Fruit fly (Drosophila melanogaster) whole organism, adult: Measurements from ENCODE around the gene Vps24.

ENCODE experiments used
- CG11617 ChIP-seq: fragments of 200-800 bp; sonication (Bioruptor generic); optimal IDR thresholded peaks from 2 replicates; lab custom pipeline; 2017; ENCODE audit warnings: mild to moderate bottlenecking, missing biosample characterization, missing genetic modification reagents, missing genetic modification characterization
- CG12768 ChIP-seq: fragments of 200-800 bp; sonication (Bioruptor generic); optimal IDR thresholded peaks from 2 replicates; lab custom pipeline; 2017; ENCODE audit warnings: missing biosample characterization, missing genetic modification characterization, mild to moderate bottlenecking, moderate library complexity, missing genetic modification reagents
- CG14711 ChIP-seq: fragments of 200-800 bp; sonication (Bioruptor generic); optimal IDR thresholded peaks from 2 replicates; lab custom pipeline; 2018; ENCODE audit warnings: missing biosample characterization, mild to moderate bottlenecking, missing genetic modification characterization, moderate library complexity
- CG1620 ChIP-seq: fragments of 200-800 bp; sonication (Bioruptor generic); optimal IDR thresholded peaks from 2 replicates; lab custom pipeline; 2016; ENCODE audit warnings: missing biosample characterization, missing genetic modification characterization
- CG33017 ChIP-seq: fragments of 200-800 bp; sonication (Bioruptor generic); optimal IDR thresholded peaks from 2 replicates; lab custom pipeline; 2018; ENCODE audit warnings: missing biosample characterization, mild to moderate bottlenecking, missing genetic modification characterization, moderate library complexity
- CG5204 ChIP-seq: fragments of 200-800 bp; sonication (Bioruptor generic); optimal IDR thresholded peaks from 2 replicates; lab custom pipeline; 2016; ENCODE audit warnings: missing biosample characterization, missing genetic modification characterization
- CG7045 ChIP-seq: fragments of 200-800 bp; sonication (Bioruptor generic); optimal IDR thresholded peaks from 2 replicates; lab custom pipeline; 2017; ENCODE audit warnings: missing biosample characterization, mild to moderate bottlenecking, missing genetic modification characterization
- CG7101 ChIP-seq: fragments of 200-800 bp; sonication (Bioruptor generic); optimal IDR thresholded peaks from 2 replicates; lab custom pipeline; 2018; ENCODE audit warnings: missing biosample characterization, mild to moderate bottlenecking, missing genetic modification characterization, moderate library complexity
- Clk ChIP-seq: fragments of 200-800 bp; sonication (Bioruptor generic); optimal IDR thresholded peaks from 2 replicates; lab custom pipeline; 2017; ENCODE audit warnings: missing biosample characterization, missing genetic modification characterization
- Crg-1 ChIP-seq: fragments of 200-800 bp; sonication (Bioruptor generic); optimal IDR thresholded peaks from 2 replicates; lab custom pipeline; 2016; ENCODE audit warnings: missing biosample characterization, missing genetic modification characterization
- Hr96 ChIP-seq: fragments of 200-800 bp; sonication (Bioruptor generic); optimal IDR thresholded peaks from 2 replicates; lab custom pipeline; 2016; ENCODE audit warnings: missing biosample characterization, missing genetic modification characterization
- Mnt ChIP-seq: fragments of 200-800 bp; sonication (Bioruptor generic); optimal IDR thresholded peaks from 2 replicates; lab custom pipeline; 2016; ENCODE audit warnings: missing biosample characterization, mild to moderate bottlenecking, missing genetic modification characterization
- bab1 ChIP-seq: fragments of 200-800 bp; sonication (Bioruptor generic); optimal IDR thresholded peaks from 3 replicates; lab custom pipeline; 2019; ENCODE audit warnings: missing biosample characterization, mild to moderate bottlenecking, missing genetic modification characterization, moderate library complexity
- cic ChIP-seq: fragments of 200-800 bp; sonication (Bioruptor generic); optimal IDR thresholded peaks from 2 replicates; lab custom pipeline; 2017; ENCODE audit warnings: missing biosample characterization, mild to moderate bottlenecking, missing genetic modification characterization, moderate library complexity
- cnc ChIP-seq, 2 experiments: fragments of >200 bp; optimal IDR thresholded peaks; 2 replicates each; lab custom pipeline; 2017
- kay ChIP-seq: fragments of 200-800 bp; sonication (Bioruptor generic); peaks from one replicate; lab custom pipeline; 2016; ENCODE audit warnings: missing biosample characterization, missing genetic modification characterization, borderline replicate concordance
- ovo ChIP-seq: fragments of 200-800 bp; sonication (Bioruptor generic); optimal IDR thresholded peaks from 2 replicates; lab custom pipeline; 2016; ENCODE audit warnings: missing biosample characterization, missing genetic modification characterization
- pad ChIP-seq: fragments of 200-800 bp; sonication (Bioruptor generic); optimal IDR thresholded peaks from 3 replicates; lab custom pipeline; 2017; ENCODE audit warnings: missing biosample characterization, missing genetic modification characterization, mild to moderate bottlenecking, moderate library complexity, missing genetic modification reagents
- tj ChIP-seq: fragments of 200-800 bp; sonication (Bioruptor generic); optimal IDR thresholded peaks from 3 replicates; lab custom pipeline; 2017; ENCODE audit warnings: missing biosample characterization, mild to moderate bottlenecking, missing genetic modification characterization, moderate library complexity
- toe ChIP-seq: fragments of 200-800 bp; sonication (Bioruptor generic); optimal IDR thresholded peaks from 2 replicates; lab custom pipeline; 2016; ENCODE audit warnings: missing biosample characterization, missing genetic modification characterization

Gene Vps24

dm6 chr3R:4292185-4292584 lies 18.6 kb downstream of the Vps24 start:
- TF ChIP-seq ovo (no peak), cic (GFP tag; lab: Kevin White, UChicago) (no peak), Hr96 (GFP tag; lab: Kevin White, UChicago) (no peak), CG33017 (tag; lab: Kevin White, UChicago) (no peak)

- TF ChIP-seq cic (GFP tag; lab: Kevin White, UChicago) (peak; percentile 3), CG11617 (GFP tag; lab: Kevin White, UChicago) (no peak), CG1620 (GFP tag; lab: Kevin White, UChicago) (no peak)
Measured at dm6 chr3R:4291289-4291688, 19.5 kb downstream of the Vps24 start.

- TF ChIP-seq Mnt: no peak
- TF ChIP-seq pad: no peak
- no peak for TF ChIP-seq bab1 (GFP tag; lab: Kevin White, UChicago)
- TF ChIP-seq cic (GFP tag; lab: Kevin White, UChicago): peak; percentile 35
- no peak for TF ChIP-seq CG7045 (GFP tag; lab: Kevin White, UChicago)
- no peak for TF ChIP-seq toe (GFP tag; lab: Kevin White, UChicago)
Measured at dm6 chr3R:4284376-4284953, 26.3 kb downstream of the Vps24 start.

- TF ChIP-seq tj (GFP tag; lab: Kevin White, UChicago) (no peak), Hr96 (GFP tag; lab: Kevin White, UChicago) (no peak), kay (GFP tag; lab: Kevin White, UChicago) (no peak), CG12768 (GFP tag; lab: Kevin White, UChicago) (no peak), bab1 (GFP tag; lab: Kevin White, UChicago) (no peak), toe (GFP tag; lab: Kevin White, UChicago) (no peak), CG11617 (GFP tag; lab: Kevin White, UChicago) (no peak), cnc (optimal IDR thresholded peaks at IDR 0.05; lab: Kevin White, UChicago) (no peak), CG7101 (tag; lab: Kevin White, UChicago) (no peak), CG5204 (no peak), cic (GFP tag; lab: Kevin White, UChicago) (no peak), CG33017 (tag; lab: Kevin White, UChicago) (no peak), CG7045 (GFP tag; lab: Kevin White, UChicago) (no peak), Mnt (no peak), Crg-1 (GFP tag; lab: Kevin White, UChicago) (no peak), Clk (GFP tag; lab: Kevin White, UChicago) (no peak), pad (no peak), CG14711 (tag; lab: Kevin White, UChicago) (no peak), ovo (no peak)
Measured at dm6 chr3R:4282207-4282606, 28.5 kb downstream of the Vps24 start.

DNA sequence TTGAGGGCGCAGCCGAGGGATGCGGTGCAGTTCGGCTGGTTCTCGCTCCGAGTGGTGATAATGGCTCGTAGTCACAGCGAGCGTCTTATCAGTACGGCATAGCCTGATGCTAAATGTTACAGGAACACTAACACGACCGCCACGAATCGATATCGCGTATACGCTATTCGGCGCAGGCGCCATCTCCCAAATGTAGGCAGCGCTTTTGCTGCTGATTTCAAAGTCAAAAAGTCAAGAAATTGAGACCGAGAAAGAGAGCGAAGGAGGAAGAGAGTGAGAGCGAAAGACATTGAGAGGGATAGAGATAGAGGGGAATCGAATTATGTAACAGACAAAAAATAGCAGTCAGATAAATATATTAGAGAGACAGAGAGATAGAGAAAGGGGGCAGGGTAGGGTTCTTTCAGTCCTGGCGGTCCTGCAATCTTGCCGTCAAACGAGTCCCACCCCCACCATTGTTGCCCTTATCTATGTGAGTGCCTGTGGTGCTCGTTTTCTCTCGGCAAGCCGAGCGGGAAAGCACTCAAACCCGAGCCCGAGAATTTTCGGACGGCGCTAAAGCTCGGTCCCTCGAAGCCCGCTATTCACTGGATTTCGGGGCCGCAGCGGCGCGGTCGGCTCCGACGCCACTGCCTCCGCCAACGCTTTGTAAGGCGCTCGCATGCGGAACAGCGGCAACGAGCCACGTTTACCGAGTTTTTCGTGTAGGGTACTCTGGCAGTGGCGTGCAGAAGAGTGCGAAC lies 29.5 kb downstream of the Vps24 start:
- TF ChIP-seq tj (GFP tag; lab: Kevin White, UChicago) (no peak), Hr96 (GFP tag; lab: Kevin White, UChicago) (peak; percentile 18), CG1620 (GFP tag; lab: Kevin White, UChicago) (no peak), Crg-1 (GFP tag; lab: Kevin White, UChicago) (no peak), CG7045 (GFP tag; lab: Kevin White, UChicago) (no peak), bab1 (GFP tag; lab: Kevin White, UChicago) (no peak), ovo (no peak), cnc (optimal IDR thresholded peaks at IDR 0.05; lab: Kevin White, UChicago) (no peak), pad (no peak), CG33017 (tag; lab: Kevin White, UChicago) (no peak), cic (GFP tag; lab: Kevin White, UChicago) (peak; percentile 20), CG14711 (tag; lab: Kevin White, UChicago) (no peak), kay (GFP tag; lab: Kevin White, UChicago) (no peak), toe (GFP tag; lab: Kevin White, UChicago) (no peak), CG5204 (no peak), CG12768 (GFP tag; lab: Kevin White, UChicago) (no peak), CG7101 (tag; lab: Kevin White, UChicago) (no peak)

- no peak for TF ChIP-seq CG5204
- TF ChIP-seq CG33017 (tag; lab: Kevin White, UChicago): no peak
- TF ChIP-seq CG1620 (GFP tag; lab: Kevin White, UChicago): no peak
- TF ChIP-seq Clk (GFP tag; lab: Kevin White, UChicago): no peak
- no peak for TF ChIP-seq CG7101 (tag; lab: Kevin White, UChicago)
Measured at dm6 chr3R:4280062-4280461, 30.7 kb downstream of the Vps24 start, which contains the start of gene cpx. Gene cpx, plus strand, starts transcription at chr3R:4280221.

DNA sequence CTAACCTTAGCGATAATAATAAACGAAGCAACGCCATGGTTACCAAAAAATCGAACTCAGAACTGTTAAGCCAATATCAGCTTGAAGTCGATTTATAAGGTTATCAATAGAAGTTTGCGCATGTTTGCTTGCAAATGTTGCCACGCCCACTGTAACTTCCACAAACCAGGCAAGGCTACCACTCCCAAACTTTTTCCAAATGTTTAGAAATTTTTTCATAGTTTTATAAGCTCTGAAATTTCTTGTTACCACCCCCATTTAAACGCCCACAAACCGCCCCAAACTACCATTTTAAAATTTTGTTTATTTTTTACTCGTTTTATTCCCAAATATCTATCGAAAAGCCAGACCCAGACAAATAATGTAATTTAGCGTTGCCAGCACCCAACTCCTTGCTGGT lies 32.9 kb downstream of the Vps24 start, which contains the start of gene flip:
Gene flip, minus strand, starts transcription at position 101 of the 400 bp plus-strand sequence.
- TF ChIP-seq CG33017 (tag; lab: Kevin White, UChicago) (no peak), CG1620 (GFP tag; lab: Kevin White, UChicago) (no peak), ovo (no peak), CG12768 (GFP tag; lab: Kevin White, UChicago) (no peak), CG14711 (tag; lab: Kevin White, UChicago) (no peak)
